Worm (Caenorhabditis elegans): ENCODE results near the gene mlc-5.

DNA sequence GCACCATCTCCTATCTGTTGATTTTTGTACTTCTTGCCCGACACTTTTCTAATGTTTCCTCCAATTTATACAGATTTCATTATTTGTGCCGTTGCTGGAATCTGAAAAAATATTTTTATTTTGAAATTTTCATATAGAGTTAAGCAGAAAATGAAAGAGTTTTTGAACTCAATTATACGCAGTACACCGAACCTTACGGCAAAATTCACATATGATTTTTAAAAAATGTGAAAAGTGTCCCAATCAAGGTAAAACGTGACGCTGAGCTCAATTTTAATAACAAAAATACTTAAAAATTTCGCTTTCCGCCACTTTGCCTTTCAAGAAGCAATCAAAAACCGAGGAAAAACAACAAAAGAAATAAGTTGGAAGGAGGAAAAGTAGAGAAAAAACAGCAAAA is 7.6 kb downstream of the mlc-5 start, which contains the start of gene arrd-17:
- TF ChIP-seq him-1 (tag; optimal IDR thresholded peaks at IDR 0.05) (no peak), dao-5 (tag; optimal IDR thresholded peaks at IDR 0.05) (no peak)

Data from whole organism, L4/young adult.